Worm (Caenorhabditis elegans) whole organism, late embryonic: ENCODE data around the gene D2096.12.

Experiments
- C08G9.2 ChIP-seq: sonication (generic microtip); optimal IDR thresholded peaks from 2 replicates; lab custom pipeline; 2016; ENCODE audit warnings: mild to moderate bottlenecking, missing genetic modification characterization, moderate library complexity, missing compliant biosample characterization
- C38D4.7 ChIP-seq: fragments of 200-800 bp; sonication (Bioruptor generic); optimal IDR thresholded peaks from 2 replicates; lab custom pipeline; 2018; ENCODE audit warnings: mild to moderate bottlenecking, missing genetic modification characterization, moderate library complexity, missing compliant biosample characterization
- F13H6.1 ChIP-seq: sonication (generic microtip); optimal IDR thresholded peaks from 2 replicates; lab custom pipeline; 2016; ENCODE audit warnings: missing genetic modification characterization, missing compliant biosample characterization
- K02D7.2 ChIP-seq: sonication (generic microtip); optimal IDR thresholded peaks from 2 replicates; lab custom pipeline; 2017; ENCODE audit warnings: mild to moderate bottlenecking, missing genetic modification characterization, missing compliant biosample characterization
- K09A11.1 ChIP-seq: sonication (generic microtip); optimal IDR thresholded peaks from 2 replicates; lab custom pipeline; 2017; ENCODE audit warnings: antibody characterized with exemption, mild to moderate bottlenecking, missing genetic modification characterization, missing compliant biosample characterization; ENCODE audit not compliant: insufficient read depth
- ama-1 ChIP-seq: fragments of 150-350 bp; optimal IDR thresholded peaks from 2 replicates; lab custom pipeline; 2014
- ceh-18 ChIP-seq: sonication (generic microtip); optimal IDR thresholded peaks from 2 replicates; lab custom pipeline; 2016; ENCODE audit warnings: missing genetic modification characterization, missing compliant biosample characterization
- ceh-19 ChIP-seq: fragments of 200-800 bp; sonication (Bioruptor generic); optimal IDR thresholded peaks from 2 replicates; lab custom pipeline; 2018; ENCODE audit warnings: mild to moderate bottlenecking, missing genetic modification characterization, missing compliant biosample characterization
- ceh-2 ChIP-seq: sonication (generic microtip); optimal IDR thresholded peaks from 2 replicates; lab custom pipeline; 2016; ENCODE audit warnings: missing genotype, missing genetic modification characterization, missing compliant biosample characterization
- ceh-31 ChIP-seq: sonication (generic microtip); optimal IDR thresholded peaks from 2 replicates; lab custom pipeline; 2016; ENCODE audit warnings: missing genetic modification characterization, missing compliant biosample characterization
- ceh-34 ChIP-seq: sonication (generic microtip); optimal IDR thresholded peaks from 2 replicates; lab custom pipeline; 2016; ENCODE audit warnings: mild to moderate bottlenecking, missing genetic modification characterization, missing compliant biosample characterization
- ceh-45 ChIP-seq: fragments of 200-800 bp; sonication (Bioruptor generic); IDR thresholded peaks from 2 replicates; pipeline ENCODE4 v1.3.6; 2022; ENCODE audit warnings: missing genetic modification reagents, missing genetic modification characterization, missing compliant biosample characterization
- ceh-6 ChIP-seq: fragments of 200-800 bp; sonication (Bioruptor generic); optimal IDR thresholded peaks from 2 replicates; lab custom pipeline; 2018; ENCODE audit warnings: mild to moderate bottlenecking, missing genetic modification characterization, missing compliant biosample characterization
- dmd-4 ChIP-seq: sonication (generic microtip); optimal IDR thresholded peaks from 2 replicates; lab custom pipeline; 2016; ENCODE audit warnings: borderline replicate concordance, missing genetic modification characterization, missing compliant biosample characterization
- dve-1 ChIP-seq: sonication (generic microtip); optimal IDR thresholded peaks from 2 replicates; lab custom pipeline; 2017; ENCODE audit warnings: antibody characterized with exemption, mild to moderate bottlenecking, missing genetic modification characterization, missing compliant biosample characterization
- elt-2 ChIP-seq: sonication (generic microtip); optimal IDR thresholded peaks from 2 replicates; lab custom pipeline; 2016; ENCODE audit warnings: missing genetic modification reagents, missing genetic modification characterization, missing compliant biosample characterization
- ets-4 ChIP-seq: sonication (generic microtip); optimal IDR thresholded peaks from 2 replicates; lab custom pipeline; 2016; ENCODE audit warnings: missing genetic modification characterization, missing compliant biosample characterization
- fkh-6 ChIP-seq: sonication (generic microtip); optimal IDR thresholded peaks from 2 replicates; lab custom pipeline; 2016; ENCODE audit warnings: missing genetic modification characterization, missing compliant biosample characterization
- gmeb-2 ChIP-seq: sonication (generic microtip); optimal IDR thresholded peaks from 2 replicates; lab custom pipeline; 2016; ENCODE audit warnings: missing genetic modification characterization, inconsistent platforms, missing compliant biosample characterization
- hlh-30 ChIP-seq: sonication (generic microtip); optimal IDR thresholded peaks from 2 replicates; lab custom pipeline; 2017; ENCODE audit warnings: antibody characterized with exemption, missing genetic modification characterization, missing compliant biosample characterization; ENCODE audit not compliant: insufficient read depth
- hlh-8 ChIP-seq: sonication (generic microtip); optimal IDR thresholded peaks from 2 replicates; lab custom pipeline; 2016; ENCODE audit warnings: missing genotype, missing genetic modification characterization, missing compliant biosample characterization
- nfya-1 ChIP-seq: sonication (generic microtip); optimal IDR thresholded peaks from 2 replicates; lab custom pipeline; 2017; ENCODE audit warnings: missing genetic modification characterization, mild to moderate bottlenecking, missing compliant biosample characterization, antibody characterized with exemption, moderate library complexity
- npax-4 ChIP-seq: sonication (generic microtip); optimal IDR thresholded peaks from 2 replicates; lab custom pipeline; 2016; ENCODE audit warnings: missing genetic modification characterization, missing compliant biosample characterization
- pag-3 ChIP-seq: sonication (generic microtip); optimal IDR thresholded peaks from 2 replicates; lab custom pipeline; 2016; ENCODE audit warnings: missing compliant biosample characterization, missing genetic modification characterization, borderline replicate concordance
- pat-9 ChIP-seq: fragments of 200-800 bp; sonication (Bioruptor generic); optimal IDR thresholded peaks from 2 replicates; lab custom pipeline; 2018; ENCODE audit warnings: mild to moderate bottlenecking, missing genetic modification characterization, moderate library complexity, missing compliant biosample characterization
- pax-1 ChIP-seq: fragments of 150-350 bp; optimal IDR thresholded peaks from 2 replicates; lab custom pipeline; 2014; ENCODE audit warnings: missing biosample characterization, missing genetic modification characterization
- pha-2 ChIP-seq: sonication (generic microtip); optimal IDR thresholded peaks from 2 replicates; lab custom pipeline; 2017; ENCODE audit warnings: mild to moderate bottlenecking, missing genetic modification characterization, missing compliant biosample characterization
- pha-4 ChIP-seq: fragments of 150-350 bp; optimal IDR thresholded peaks from 2 replicates; lab custom pipeline; 2018; ENCODE audit warnings: missing biosample characterization, missing genetic modification reagents, missing genetic modification characterization
- pqm-1 ChIP-seq: sonication (generic microtip); optimal IDR thresholded peaks from 2 replicates; lab custom pipeline; 2016; ENCODE audit warnings: missing genetic modification characterization, missing compliant biosample characterization
- pros-1 ChIP-seq: fragments of 150-350 bp; optimal IDR thresholded peaks from 2 replicates; lab custom pipeline; 2014; ENCODE audit warnings: missing biosample characterization, missing genetic modification reagents, missing genetic modification characterization
- ref-2 ChIP-seq: sonication (generic microtip); optimal IDR thresholded peaks from 2 replicates; lab custom pipeline; 2016; ENCODE audit warnings: missing genetic modification characterization, missing compliant biosample characterization
- rnt-1 ChIP-seq: sonication (generic microtip); optimal IDR thresholded peaks from 2 replicates; lab custom pipeline; 2016; ENCODE audit warnings: missing genetic modification characterization, missing compliant biosample characterization
- sdc-2 ChIP-seq: sonication (generic microtip); optimal IDR thresholded peaks from 2 replicates; lab custom pipeline; 2016; ENCODE audit warnings: missing genotype, missing genetic modification characterization, missing compliant biosample characterization
- sox-2 ChIP-seq: fragments of 200-800 bp; sonication (Bioruptor generic); IDR thresholded peaks from 2 replicates; pipeline ENCODE4 v1.3.6; 2022; ENCODE audit warnings: missing genetic modification reagents, missing genetic modification characterization, missing compliant biosample characterization
- sox-4 ChIP-seq: sonication (generic microtip); optimal IDR thresholded peaks from 2 replicates; lab custom pipeline; 2017; ENCODE audit warnings: mild to moderate bottlenecking, missing genetic modification characterization, inconsistent platforms, missing compliant biosample characterization
- syd-9 ChIP-seq: sonication (generic microtip); optimal IDR thresholded peaks from 2 replicates; lab custom pipeline; 2016; ENCODE audit warnings: mild to moderate bottlenecking, missing genetic modification characterization, moderate library complexity, missing compliant biosample characterization
- tbx-2 ChIP-seq: sonication (generic microtip); optimal IDR thresholded peaks from 2 replicates; lab custom pipeline; 2016; ENCODE audit warnings: missing genetic modification characterization, missing compliant biosample characterization
- tbx-7 ChIP-seq: sonication (generic microtip); optimal IDR thresholded peaks from 2 replicates; lab custom pipeline; 2016; ENCODE audit warnings: missing genotype, missing genetic modification characterization, missing compliant biosample characterization
- unc-3 ChIP-seq, 2 experiments: fragments of 200-800 bp in 1 of 2; sonication (Bioruptor generic) in 1 of 2; sonication (generic microtip) in 1 of 2; conservative IDR thresholded peaks in 1 of 2; optimal IDR thresholded peaks in 1 of 2; 2 replicates each; pipeline versions ENCODE4 v1.3.6 to Lab custom; 2016 to 2022; ENCODE audit warnings: missing compliant biosample characterization in 2 of 2, missing genetic modification characterization in 2 of 2, missing genetic modification reagents in 1 of 2
- unc-42 ChIP-seq: sonication (generic microtip); optimal IDR thresholded peaks from 2 replicates; lab custom pipeline; 2016; ENCODE audit warnings: missing genotype, missing genetic modification characterization, missing compliant biosample characterization
- unc-55 ChIP-seq: sonication (generic microtip); optimal IDR thresholded peaks from 2 replicates; lab custom pipeline; 2017; ENCODE audit warnings: missing biosample characterization, missing genetic modification reagents, missing genetic modification characterization
- ztf-16 ChIP-seq: sonication (generic microtip); optimal IDR thresholded peaks from 2 replicates; lab custom pipeline; 2017; ENCODE audit warnings: missing genetic modification characterization, missing compliant biosample characterization

The D2096.12 gene

ce11 chrIV:8333988-8334863 is 29.0 kb upstream of the D2096.12 start, which contains the start of gene his-32:
Gene his-32 (plus strand): TSS chrIV:8334305.
- no peak for TF ChIP-seq ets-4 (tag; lab: Kevin White, UChicago)
- TF ChIP-seq ztf-16 (tag; lab: Kevin White, UChicago), result peak; percentile 66
- TF ChIP-seq pax-1 (tag; lab: Kevin White, UChicago), result peak; percentile 85
- TF ChIP-seq C38D4.7, result no peak
- peak; percentile 41 for TF ChIP-seq pat-9
- TF ChIP-seq unc-3 (GFP tag; conservative IDR thresholded peaks at IDR 0.05; lab: Robert Waterston, UW), result no peak
- no peak for TF ChIP-seq unc-3 (tag; optimal IDR thresholded peaks at IDR 0.05; lab: Kevin White, UChicago)
- peak; percentile 90 for TF ChIP-seq ref-2
- TF ChIP-seq pros-1 (tag; lab: Kevin White, UChicago), result peak; percentile 5
- peak; percentile 24 for TF ChIP-seq C08G9.2
- TF ChIP-seq ceh-31 (tag; lab: Kevin White, UChicago), result peak; percentile 86
- peak; percentile 75 for TF ChIP-seq nfya-1 (tag; lab: Kevin White, UChicago)
- TF ChIP-seq hlh-30, result peak; percentile 83
- peak; percentile 85 for TF ChIP-seq ceh-34
- no peak for TF ChIP-seq npax-4
- TF ChIP-seq K09A11.1, result no peak
- peak; percentile 35 for TF ChIP-seq pha-2
- TF ChIP-seq fkh-6 (tag; lab: Kevin White, UChicago), result peak; percentile 26
- TF ChIP-seq sdc-2 (tag; lab: Kevin White, UChicago), result peak; percentile 56
- TF ChIP-seq ceh-18 (tag; lab: Kevin White, UChicago), result no peak
- peak; percentile 34 for TF ChIP-seq rnt-1 (tag; lab: Kevin White, UChicago)
- TF ChIP-seq gmeb-2, result peak; percentile 3
- no peak for TF ChIP-seq ceh-45 (GFP tag; lab: Robert Waterston, UW)
- peak; percentile 89 for TF ChIP-seq ama-1 (lab: Kevin White, UChicago)
- TF ChIP-seq ceh-6 (GFP tag; lab: Kevin White, UChicago), result no peak
- TF ChIP-seq elt-2, result peak; percentile 43
- TF ChIP-seq pag-3 (tag; lab: Kevin White, UChicago), result no peak
- peak; percentile 83 for TF ChIP-seq sox-2 (GFP tag; lab: Robert Waterston, UW)
- peak; percentile 34 for TF ChIP-seq dve-1 (tag; lab: Kevin White, UChicago)
- TF ChIP-seq tbx-2, result peak; percentile 81
- peak; percentile 79 for TF ChIP-seq tbx-7 (tag; lab: Kevin White, UChicago)
- peak; percentile 19 for TF ChIP-seq unc-55 (GFP tag; lab: Kevin White, UChicago)
- TF ChIP-seq ceh-2 (tag; lab: Kevin White, UChicago), result peak; percentile 52
- TF ChIP-seq, all 69 proteins: peak for 23

ce11 chrIV:8339636-8340035 is 23.6 kb upstream of the D2096.12 start, which contains the start of gene lgc-6:
Gene lgc-6 (plus strand): TSS chrIV:8339936.
- TF ChIP-seq K09A11.1, result no peak
- TF ChIP-seq elt-2, result no peak
- no peak for TF ChIP-seq syd-9 (tag; lab: Kevin White, UChicago)
- no peak for TF ChIP-seq unc-55 (GFP tag; lab: Kevin White, UChicago)
- no peak for TF ChIP-seq ztf-16 (tag; lab: Kevin White, UChicago)
- TF ChIP-seq pqm-1, result no peak
- TF ChIP-seq hlh-8 (tag; lab: Kevin White, UChicago), result no peak
- TF ChIP-seq ama-1 (lab: Kevin White, UChicago), result no peak
- TF ChIP-seq ceh-31 (tag; lab: Kevin White, UChicago), result no peak
- no peak for TF ChIP-seq dve-1 (tag; lab: Kevin White, UChicago)
- TF ChIP-seq ceh-19, result no peak
- no peak for TF ChIP-seq tbx-2
- TF ChIP-seq unc-42 (tag; lab: Kevin White, UChicago), result no peak
- no peak for TF ChIP-seq pax-1 (tag; lab: Kevin White, UChicago)
- TF ChIP-seq K02D7.2 (tag; lab: Kevin White, UChicago), result no peak
- TF ChIP-seq dmd-4 (tag; lab: Kevin White, UChicago), result no peak
- TF ChIP-seq F13H6.1 (tag; lab: Kevin White, UChicago), result no peak
- TF ChIP-seq ceh-45 (GFP tag; lab: Robert Waterston, UW), result no peak
- TF ChIP-seq pha-4 (tag; lab: Kevin White, UChicago), result no peak
- TF ChIP-seq sox-4 (tag; lab: Kevin White, UChicago), result no peak
